Fruit fly (Drosophila melanogaster) whole organism: ENCODE results near the gene CG12194.

Experiments
- CG8478 ChIP-seq: fragments of >200 bp; optimal IDR thresholded peaks from 2 replicates; lab custom pipeline; 2018; ENCODE audit warnings: inconsistent platforms
- Dll ChIP-seq: fragments of >200 bp; optimal IDR thresholded peaks from 2 replicates; lab custom pipeline; 2017
- EcR ChIP-seq, 2 experiments: fragments of >200 bp; optimal IDR thresholded peaks; 2 replicates each; lab custom pipeline; 2017; ENCODE audit warnings: missing biosample characterization in 2 of 2, missing genetic modification characterization in 2 of 2, missing genetic modification reagents in 2 of 2
- pan ChIP-seq: fragments of >200 bp; optimal IDR thresholded peaks from 2 replicates; lab custom pipeline; 2017
- psq ChIP-seq: fragments of >200 bp; optimal IDR thresholded peaks from 2 replicates; lab custom pipeline; 2017
- usp ChIP-seq: fragments of >200 bp; optimal IDR thresholded peaks from 2 replicates; lab custom pipeline; 2017; ENCODE audit warnings: missing biosample characterization, missing genetic modification characterization, mixed read lengths

CG12194 gene

dm6 chr2L:4829040-4829439, 9.1 kb upstream of the CG12194 start:
- TF ChIP-seq pan (lab: Kevin White, UChicago) (no peak), EcR (GFP tag; optimal IDR thresholded peaks at IDR 0.05; lab: Kevin White, UChicago) (no peak), psq (lab: Kevin White, UChicago) (no peak), usp (GFP tag; lab: Kevin White, UChicago) (no peak), CG8478 (no peak), Dll (lab: Kevin White, UChicago) (no peak)

- TF ChIP-seq Dll (lab: Kevin White, UChicago) (no peak), usp (GFP tag; lab: Kevin White, UChicago) (no peak), psq (lab: Kevin White, UChicago) (no peak), EcR (GFP tag; optimal IDR thresholded peaks at IDR 0.05; lab: Kevin White, UChicago) (no peak), pan (lab: Kevin White, UChicago) (no peak), CG8478 (no peak)
Observed at dm6 chr2L:4830490-4830889, 7.7 kb upstream of the CG12194 start, which contains the start of gene Fnta. Gene Fnta (minus strand): TSS chr2L:4830693.

dm6 chr2L:4835091-4835689, 3.0 kb upstream of the CG12194 start, which contains the start of gene Ir25a:
Gene Ir25a (minus strand): TSS chr2L:4835300.
- TF ChIP-seq pan (lab: Kevin White, UChicago) (no peak), usp (GFP tag; lab: Kevin White, UChicago) (no peak), CG8478 (no peak), psq (lab: Kevin White, UChicago) (no peak), EcR (GFP tag; optimal IDR thresholded peaks at IDR 0.05; lab: Kevin White, UChicago) (no peak), Dll (lab: Kevin White, UChicago) (no peak)

dm6 chr2L:4836193-4836592, 2.0 kb upstream of the CG12194 start:
- no peak for TF ChIP-seq CG8478
- TF ChIP-seq pan (lab: Kevin White, UChicago) = no peak
- no peak for TF ChIP-seq Dll (lab: Kevin White, UChicago)
- TF ChIP-seq usp (GFP tag; lab: Kevin White, UChicago) = no peak
- no peak for TF ChIP-seq EcR (GFP tag; optimal IDR thresholded peaks at IDR 0.05; lab: Kevin White, UChicago)

dm6 chr2L:4838494-4839320, 560 bp downstream of the CG12194 start:
- TF ChIP-seq usp (GFP tag; lab: Kevin White, UChicago) = no peak
- no peak for TF ChIP-seq pan (lab: Kevin White, UChicago)
- TF ChIP-seq Dll (lab: Kevin White, UChicago) = no peak
- no peak for TF ChIP-seq psq (lab: Kevin White, UChicago)
- no peak for TF ChIP-seq CG8478
- no peak for TF ChIP-seq EcR (GFP tag; optimal IDR thresholded peaks at IDR 0.05; lab: Kevin White, UChicago)

- TF ChIP-seq CG8478 (no peak), EcR (GFP tag; optimal IDR thresholded peaks at IDR 0.05; lab: Kevin White, UChicago) (no peak), usp (GFP tag; lab: Kevin White, UChicago) (no peak), pan (lab: Kevin White, UChicago) (no peak), psq (lab: Kevin White, UChicago) (no peak), Dll (lab: Kevin White, UChicago) (no peak)
Observed at dm6 chr2L:4846629-4847125, 8.5 kb downstream of the CG12194 start.

- TF ChIP-seq usp (GFP tag; lab: Kevin White, UChicago) = no peak
- no peak for TF ChIP-seq EcR (GFP tag; optimal IDR thresholded peaks at IDR 0.05; lab: Kevin White, UChicago)
- no peak for TF ChIP-seq pan (lab: Kevin White, UChicago)
- TF ChIP-seq CG8478 = no peak
- no peak for TF ChIP-seq psq (lab: Kevin White, UChicago)
- TF ChIP-seq Dll (lab: Kevin White, UChicago) = no peak
Observed at dm6 chr2L:4847191-4847853, 9.2 kb downstream of the CG12194 start, which contains the start of the genes mxt and CG11927. Gene mxt (minus strand): TSS chr2L:4847295. Gene CG11927 (plus strand): TSS chr2L:4847766.

- TF ChIP-seq pan (lab: Kevin White, UChicago) = no peak
- no peak for TF ChIP-seq EcR (GFP tag; optimal IDR thresholded peaks at IDR 0.05; lab: Kevin White, UChicago)
- TF ChIP-seq Dll (lab: Kevin White, UChicago) = no peak
- no peak for TF ChIP-seq psq (lab: Kevin White, UChicago)
- no peak for TF ChIP-seq CG8478
- no peak for TF ChIP-seq usp (GFP tag; lab: Kevin White, UChicago)
Observed at dm6 chr2L:4850356-4850755, 12.2 kb downstream of the CG12194 start, which contains the start of the genes mRpS2 and Mon1. Gene mRpS2 (minus strand): TSS chr2L:4850419. Gene Mon1 (plus strand): TSS chr2L:4850641.

- TF ChIP-seq CG8478 (no peak), EcR (GFP tag; optimal IDR thresholded peaks at IDR 0.05; lab: Kevin White, UChicago) (no peak), pan (lab: Kevin White, UChicago) (no peak), psq (lab: Kevin White, UChicago) (no peak), usp (GFP tag; lab: Kevin White, UChicago) (no peak), Dll (lab: Kevin White, UChicago) (no peak)
Observed at dm6 chr2L:4852605-4853102, 14.5 kb downstream of the CG12194 start, which contains the start of gene smog. Gene smog (plus strand): TSS chr2L:4852864.

dm6 chr2L:4854822-4855221, 16.7 kb downstream of the CG12194 start:
- TF ChIP-seq CG8478 = no peak
- no peak for TF ChIP-seq usp (GFP tag; lab: Kevin White, UChicago)
- TF ChIP-seq EcR (GFP tag; optimal IDR thresholded peaks at IDR 0.05; lab: Kevin White, UChicago) = no peak
- TF ChIP-seq Dll (lab: Kevin White, UChicago) = no peak
- no peak for TF ChIP-seq pan (lab: Kevin White, UChicago)
- TF ChIP-seq psq (lab: Kevin White, UChicago) = no peak
